Worm (Caenorhabditis elegans) whole organism, L2 larva: ENCODE measurements around the gene R53.8.
A peak's percentile ranks its signal among the peaks of the same experiment; 100 is the strongest.

Experiments used
- C34F6.9 ChIP-seq: fragments of 150-350 bp; optimal IDR thresholded peaks from 2 replicates; lab custom pipeline; 2014; ENCODE audit warnings: missing biosample characterization, missing genetic modification characterization
- F13H6.1 ChIP-seq: sonication (generic microtip); optimal IDR thresholded peaks from 2 replicates; lab custom pipeline; 2016; ENCODE audit warnings: missing genetic modification characterization, missing compliant biosample characterization
- R02D3.7 ChIP-seq: fragments of 150-350 bp; optimal IDR thresholded peaks from 2 replicates; lab custom pipeline; 2014; ENCODE audit warnings: missing biosample characterization, missing genetic modification characterization
- Y55F3AM.14 ChIP-seq: fragments of 200-800 bp; sonication (Bioruptor generic); optimal IDR thresholded peaks from 2 replicates; lab custom pipeline; 2018; ENCODE audit warnings: mild to moderate bottlenecking, missing genetic modification characterization, missing compliant biosample characterization
- ZK546.5 ChIP-seq: sonication (generic microtip); optimal IDR thresholded peaks from 2 replicates; lab custom pipeline; 2017; ENCODE audit warnings: missing biosample characterization, missing genetic modification characterization
- alr-1 ChIP-seq: fragments of 150-350 bp; optimal IDR thresholded peaks from 2 replicates; lab custom pipeline; 2014; ENCODE audit warnings: missing biosample characterization, missing genetic modification characterization
- aly-2 ChIP-seq: fragments of 150-350 bp; optimal IDR thresholded peaks from 2 replicates; lab custom pipeline; 2014; ENCODE audit warnings: missing biosample characterization, missing genetic modification characterization
- ama-1 ChIP-seq: fragments of 150-350 bp; optimal IDR thresholded peaks from 2 replicates; lab custom pipeline; 2018; ENCODE audit warnings: inconsistent platforms
- blmp-1 ChIP-seq: sonication (generic microtip); optimal IDR thresholded peaks from 2 replicates; lab custom pipeline; 2017; ENCODE audit warnings: missing genetic modification characterization, mild to moderate bottlenecking, missing compliant biosample characterization, antibody characterized with exemption, moderate library complexity; ENCODE audit not compliant: insufficient read depth
- ceh-16 ChIP-seq: fragments of 150-350 bp; optimal IDR thresholded peaks from 2 replicates; lab custom pipeline; 2014; ENCODE audit warnings: missing biosample characterization, missing genetic modification characterization
- crh-2 ChIP-seq: sonication (generic microtip); optimal IDR thresholded peaks from 2 replicates; lab custom pipeline; 2017; ENCODE audit warnings: missing biosample characterization, missing genetic modification characterization
- dmd-4 ChIP-seq: sonication (generic microtip); optimal IDR thresholded peaks from 2 replicates; lab custom pipeline; 2017; ENCODE audit warnings: missing biosample characterization, missing genetic modification characterization
- egl-27 ChIP-seq: sonication (generic microtip); optimal IDR thresholded peaks from 3 replicates; lab custom pipeline; 2017; ENCODE audit warnings: missing biosample characterization, missing genetic modification reagents, missing genetic modification characterization
- elt-1 ChIP-seq: fragments of 150-350 bp; optimal IDR thresholded peaks from 2 replicates; lab custom pipeline; 2014; ENCODE audit warnings: missing biosample characterization, missing genetic modification characterization
- elt-3 ChIP-seq: sonication (generic microtip); optimal IDR thresholded peaks from 2 replicates; lab custom pipeline; 2017; ENCODE audit warnings: missing biosample characterization, missing genetic modification characterization
- fos-1 ChIP-seq: fragments of 150-350 bp; optimal IDR thresholded peaks from 2 replicates; lab custom pipeline; 2014; ENCODE audit warnings: missing biosample characterization, missing genetic modification characterization
- gmeb-1 ChIP-seq: fragments of 150-350 bp; optimal IDR thresholded peaks from 2 replicates; lab custom pipeline; 2014; ENCODE audit warnings: missing biosample characterization, missing genetic modification characterization
- lin-11 ChIP-seq: fragments of 150-350 bp; sonication (generic microtip); optimal IDR thresholded peaks from 2 replicates; lab custom pipeline; 2014; ENCODE audit warnings: missing biosample characterization, missing genetic modification characterization, inconsistent platforms, mixed read lengths
- lin-13 ChIP-seq: fragments of 150-350 bp; optimal IDR thresholded peaks from 2 replicates; lab custom pipeline; 2014; ENCODE audit warnings: missing biosample characterization, missing genetic modification reagents, missing genetic modification characterization
- lin-39 ChIP-seq: fragments of 150-350 bp; optimal IDR thresholded peaks from 2 replicates; lab custom pipeline; 2014; ENCODE audit warnings: missing biosample characterization, missing genetic modification reagents, missing genetic modification characterization
- lsy-2 ChIP-seq, 2 experiments: fragments of 150-350 bp in 1 of 2; sonication (generic microtip) in 1 of 2; optimal IDR thresholded peaks; 2 replicates each; lab custom pipeline; 2014 to 2017; ENCODE audit warnings: missing biosample characterization in 2 of 2, missing genetic modification characterization in 2 of 2
- mab-5 ChIP-seq: fragments of 150-350 bp; optimal IDR thresholded peaks from 2 replicates; lab custom pipeline; 2014; ENCODE audit warnings: missing biosample characterization, missing genetic modification characterization
- mbf-1 ChIP-seq: sonication (generic microtip); optimal IDR thresholded peaks from 2 replicates; lab custom pipeline; 2017; ENCODE audit warnings: missing biosample characterization, missing genetic modification characterization
- nhr-10 ChIP-seq: sonication (generic microtip); optimal IDR thresholded peaks from 2 replicates; lab custom pipeline; 2017; ENCODE audit warnings: missing biosample characterization, missing genetic modification characterization
- nhr-11 ChIP-seq: fragments of 150-350 bp; optimal IDR thresholded peaks from 2 replicates; lab custom pipeline; 2014; ENCODE audit warnings: missing biosample characterization, missing genetic modification characterization
- nhr-12 ChIP-seq: fragments of 150-350 bp; optimal IDR thresholded peaks from 2 replicates; lab custom pipeline; 2014; ENCODE audit warnings: missing biosample characterization, missing genetic modification characterization
- nhr-129 ChIP-seq: fragments of 150-350 bp; optimal IDR thresholded peaks from 2 replicates; lab custom pipeline; 2014; ENCODE audit warnings: missing biosample characterization, missing genetic modification characterization
- nhr-21 ChIP-seq: fragments of 150-350 bp; optimal IDR thresholded peaks from 2 replicates; lab custom pipeline; 2014; ENCODE audit warnings: missing biosample characterization, missing genetic modification characterization
- nhr-23 ChIP-seq: fragments of 150-350 bp; optimal IDR thresholded peaks from 2 replicates; lab custom pipeline; 2014; ENCODE audit warnings: missing biosample characterization, missing genetic modification reagents, missing genetic modification characterization
- nhr-237 ChIP-seq: fragments of 150-350 bp; optimal IDR thresholded peaks from 2 replicates; lab custom pipeline; 2014; ENCODE audit warnings: missing biosample characterization, missing genetic modification characterization
- nhr-25 ChIP-seq: fragments of 150-350 bp; sonication (generic microtip); optimal IDR thresholded peaks from 3 replicates; lab custom pipeline; 2014; ENCODE audit warnings: missing biosample characterization, missing genetic modification characterization
- nhr-6 ChIP-seq: fragments of 150-350 bp; optimal IDR thresholded peaks from 2 replicates; lab custom pipeline; 2014; ENCODE audit warnings: missing biosample characterization, missing genetic modification characterization
- peb-1 ChIP-seq: fragments of 150-350 bp; optimal IDR thresholded peaks from 2 replicates; lab custom pipeline; 2014; ENCODE audit warnings: missing biosample characterization, missing genetic modification characterization
- sem-4 ChIP-seq: fragments of 150-350 bp; optimal IDR thresholded peaks from 2 replicates; lab custom pipeline; 2014; ENCODE audit warnings: missing biosample characterization, missing genetic modification reagents, missing genetic modification characterization
- skn-1 ChIP-seq: sonication (generic microtip); optimal IDR thresholded peaks from 2 replicates; lab custom pipeline; 2017; ENCODE audit warnings: missing biosample characterization, missing genetic modification characterization
- sma-3 ChIP-seq: sonication (generic microtip); optimal IDR thresholded peaks from 2 replicates; lab custom pipeline; 2016; ENCODE audit warnings: missing genetic modification reagents, missing genetic modification characterization, missing compliant biosample characterization
- sma-9 ChIP-seq, 2 experiments: fragments of 150-350 bp in 1 of 2; sonication (generic microtip) in 1 of 2; optimal IDR thresholded peaks; 2 replicates each; lab custom pipeline; 2014 to 2016; ENCODE audit warnings: missing genetic modification characterization in 2 of 2, mild to moderate bottlenecking in 1 of 2, missing biosample characterization in 1 of 2, missing compliant biosample characterization in 1 of 2, missing genetic modification reagents in 1 of 2, moderate library complexity in 1 of 2
- unc-39 ChIP-seq: fragments of 150-350 bp; optimal IDR thresholded peaks from 2 replicates; lab custom pipeline; 2014; ENCODE audit warnings: missing biosample characterization, missing genetic modification characterization
- unc-55 ChIP-seq: fragments of 150-350 bp; sonication (generic microtip); optimal IDR thresholded peaks from 3 replicates; lab custom pipeline; 2014; ENCODE audit warnings: missing biosample characterization, missing genetic modification reagents, missing genetic modification characterization
- unc-62 ChIP-seq: fragments of 150-350 bp; optimal IDR thresholded peaks from 2 replicates; lab custom pipeline; 2014; ENCODE audit warnings: missing biosample characterization, missing genetic modification reagents, missing genetic modification characterization
- zag-1 ChIP-seq: fragments of 150-350 bp; optimal IDR thresholded peaks from 2 replicates; lab custom pipeline; 2014; ENCODE audit warnings: missing biosample characterization, missing genetic modification characterization
- ztf-1 ChIP-seq: fragments of 200-800 bp; sonication (Bioruptor generic); conservative IDR thresholded peaks from 2 replicates; pipeline ENCODE4 v1.3.6; 2022; ENCODE audit warnings: missing genetic modification characterization, missing compliant biosample characterization

The R53.8 gene

ce11 chrII:9974967-9975366 lies 1.5 kb upstream of the R53.8 start, which contains the start of gene aakg-5 (continued):
- peak; percentile 58 for TF ChIP-seq mab-5 (tag; lab: Kevin White, UChicago)
- peak in 1 of 2 experiments; percentile 85 for TF ChIP-seq lsy-2 (tag; optimal IDR thresholded peaks at IDR 0.05; lab: Kevin White, UChicago)
- TF ChIP-seq sem-4 = peak; percentile 81

- no peak for TF ChIP-seq elt-3 (tag; lab: Kevin White, UChicago)
- TF ChIP-seq, all 48 proteins: peak for 0
Measured at ce11 chrII:9980077-9980631, 3.6 kb downstream of the R53.8 start, which contains the start of gene ZK892.6. TSS of gene ZK892.6 (minus strand) at chrII:9980127.

- TF ChIP-seq nhr-10 (tag; lab: Kevin White, UChicago) = no peak
- TF ChIP-seq elt-1 = no peak
Measured at ce11 chrII:9981760-9982159, 5.3 kb downstream of the R53.8 start, which contains the start of gene sdz-38. TSS of gene sdz-38 (minus strand) at chrII:9981860.

- TF ChIP-seq lin-39 (tag; lab: Kevin White, UChicago) = no peak
- TF ChIP-seq mab-5 (tag; lab: Kevin White, UChicago) = no peak
- no peak for TF ChIP-seq unc-39 (tag; lab: Kevin White, UChicago)
- TF ChIP-seq ztf-1 (GFP tag; lab: Robert Waterston, UW) = no peak
- TF ChIP-seq ama-1 (lab: Kevin White, UChicago) = no peak
- no peak for TF ChIP-seq skn-1 (tag; lab: Kevin White, UChicago)
- no peak for TF ChIP-seq lin-11 (tag; lab: Kevin White, UChicago)
- TF ChIP-seq sma-3 = no peak
- no peak for TF ChIP-seq nhr-23
- no peak for TF ChIP-seq nhr-6 (tag; lab: Kevin White, UChicago)
- no peak for TF ChIP-seq gmeb-1
- TF ChIP-seq Y55F3AM.14 (GFP tag; lab: Kevin White, UChicago) = no peak
- no peak for TF ChIP-seq nhr-129
- no peak for TF ChIP-seq fos-1 (tag; lab: Kevin White, UChicago)
- TF ChIP-seq nhr-237 (tag; lab: Kevin White, UChicago) = no peak
- no peak for TF ChIP-seq crh-2
- no peak for TF ChIP-seq unc-55 (GFP tag; lab: Kevin White, UChicago)
- no peak for TF ChIP-seq lsy-2 (tag; optimal IDR thresholded peaks at IDR 0.05; lab: Kevin White, UChicago)
- TF ChIP-seq, all 48 proteins: peak for 0
Measured at ce11 chrII:9982437-9982836, 5.9 kb downstream of the R53.8 start.

- TF ChIP-seq skn-1 (tag; lab: Kevin White, UChicago) (no peak), ceh-16 (tag; lab: Kevin White, UChicago) (no peak), dmd-4 (tag; lab: Kevin White, UChicago) (no peak), Y55F3AM.14 (GFP tag; lab: Kevin White, UChicago) (peak; percentile 66), nhr-23 (no peak), mbf-1 (tag; lab: Kevin White, UChicago) (no peak), alr-1 (tag; lab: Kevin White, UChicago) (no peak), lin-11 (tag; lab: Kevin White, UChicago) (no peak), gmeb-1 (no peak), nhr-11 (no peak), lsy-2 (tag; optimal IDR thresholded peaks at IDR 0.05; lab: Kevin White, UChicago) (peak; percentile 18 to 72), ama-1 (lab: Kevin White, UChicago) (no peak), unc-62 (peak; percentile 31), ZK546.5 (no peak), C34F6.9 (tag; lab: Kevin White, UChicago) (peak; percentile 72), blmp-1 (no peak), ztf-1 (GFP tag; lab: Robert Waterston, UW) (no peak), zag-1 (tag; lab: Kevin White, UChicago) (peak; percentile 53), peb-1 (tag; lab: Kevin White, UChicago) (no peak), egl-27 (tag; lab: Kevin White, UChicago) (peak; percentile 8), nhr-12 (tag; lab: Kevin White, UChicago) (no peak), nhr-129 (peak; percentile 82), fos-1 (tag; lab: Kevin White, UChicago) (peak; percentile 16), R02D3.7 (no peak), nhr-21 (tag; lab: Kevin White, UChicago) (no peak), F13H6.1 (tag; lab: Kevin White, UChicago) (peak; percentile 92), elt-1 (no peak), nhr-6 (tag; lab: Kevin White, UChicago) (peak; percentile 58), aly-2 (tag; lab: Kevin White, UChicago) (no peak), sma-9 (GFP tag; optimal IDR thresholded peaks at IDR 0.05; lab: Kevin White, UChicago) (peak; percentile 92), sma-9 (tag; optimal IDR thresholded peaks at IDR 0.05; lab: Kevin White, UChicago) (no peak), elt-3 (tag; lab: Kevin White, UChicago) (no peak), nhr-25 (no peak), unc-39 (tag; lab: Kevin White, UChicago) (peak; percentile 1), crh-2 (peak; percentile 51), lin-39 (tag; lab: Kevin White, UChicago) (peak; percentile 73), lin-13 (GFP tag; lab: Kevin White, UChicago) (peak; percentile 55)
Measured at ce11 chrII:9984866-9985336, 8.4 kb downstream of the R53.8 start.
